Worm (Caenorhabditis elegans) whole organism, L2 larva: ENCODE results near the gene srh-22.

ENCODE experiments used
- R02D3.7 ChIP-seq: fragments of 150-350 bp; optimal IDR thresholded peaks from 2 replicates; lab custom pipeline; 2014; ENCODE audit warnings: missing biosample characterization, missing genetic modification characterization
- aly-2 ChIP-seq: fragments of 150-350 bp; optimal IDR thresholded peaks from 2 replicates; lab custom pipeline; 2014; ENCODE audit warnings: missing biosample characterization, missing genetic modification characterization
- ceh-16 ChIP-seq: fragments of 150-350 bp; optimal IDR thresholded peaks from 2 replicates; lab custom pipeline; 2014; ENCODE audit warnings: missing biosample characterization, missing genetic modification characterization
- ceh-82 ChIP-seq: fragments of 150-350 bp; optimal IDR thresholded peaks from 2 replicates; lab custom pipeline; 2014; ENCODE audit warnings: missing biosample characterization, missing genetic modification characterization
- fos-1 ChIP-seq: fragments of 150-350 bp; optimal IDR thresholded peaks from 2 replicates; lab custom pipeline; 2014; ENCODE audit warnings: missing biosample characterization, missing genetic modification characterization
- snpc-4 ChIP-seq: fragments of 150-350 bp; optimal IDR thresholded peaks from 2 replicates; lab custom pipeline; 2014; ENCODE audit warnings: missing biosample characterization, missing genetic modification characterization
- ztf-11 ChIP-seq: sonication (generic microtip); optimal IDR thresholded peaks from 2 replicates; lab custom pipeline; 2017; ENCODE audit warnings: missing biosample characterization, missing genetic modification characterization

ce11 chrV:4924618-4925017, 2.5 kb downstream of the srh-22 start, which contains the start of gene srh-20:
- TF ChIP-seq ceh-16 (no peak), aly-2 (tag; lab: Kevin White, UChicago) (no peak), ceh-82 (tag; lab: Kevin White, UChicago) (no peak), ztf-11 (tag; lab: Kevin White, UChicago) (no peak), snpc-4 (no peak), R02D3.7 (tag; lab: Kevin White, UChicago) (no peak), fos-1 (tag; lab: Kevin White, UChicago) (no peak)
